Worm (Caenorhabditis elegans): ENCODE data around the gene folt-2.

folt-2 gene

DNA sequence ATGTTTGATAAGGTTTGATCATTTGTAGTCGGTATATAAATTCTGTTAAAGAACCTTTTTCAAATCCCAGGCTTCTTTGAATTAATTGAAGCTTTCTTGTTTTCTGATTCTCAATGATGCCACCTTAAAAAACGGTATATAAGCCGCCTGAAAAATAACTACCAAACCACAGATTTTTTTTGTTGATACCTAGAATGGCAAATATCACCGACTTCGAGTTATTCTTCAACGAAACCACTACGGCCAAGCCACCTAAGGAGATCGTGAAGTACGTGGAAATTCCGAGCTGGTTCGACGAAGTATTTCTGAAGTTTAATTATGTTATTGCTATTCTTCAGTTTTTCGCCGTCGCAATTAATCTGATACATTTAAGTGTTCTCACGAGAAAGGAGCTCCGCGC is 44.6 kb downstream of the folt-2 start, which contains the start of gene srw-2:
TSS of gene srw-2 (plus strand) at position 62 of the 400 bp plus-strand sequence.
- no peak for TF ChIP-seq pha-4 (tag; optimal IDR thresholded peaks at IDR 0.05)
- no peak for TF ChIP-seq lsy-2 (tag; optimal IDR thresholded peaks at IDR 0.05)
- no peak for TF ChIP-seq cnd-1 (tag; optimal IDR thresholded peaks at IDR 0.05)
- TF ChIP-seq ztf-11 (tag; optimal IDR thresholded peaks at IDR 0.05): no peak
- TF ChIP-seq mab-5 (tag; optimal IDR thresholded peaks at IDR 0.05): no peak
- no peak for TF ChIP-seq zip-8 (tag; optimal IDR thresholded peaks at IDR 0.05)
- TF ChIP-seq nhr-2 (tag; optimal IDR thresholded peaks at IDR 0.05): no peak
- TF ChIP-seq elt-1 (tag; optimal IDR thresholded peaks at IDR 0.05; ENCODE audit: borderline replicate concordance, insufficient read depth): no peak
- no peak for TF ChIP-seq lin-13 (tag; optimal IDR thresholded peaks at IDR 0.05)
- no peak for TF ChIP-seq snpc-4 (tag; optimal IDR thresholded peaks at IDR 0.05)
- no peak for TF ChIP-seq nhr-76 (tag; optimal IDR thresholded peaks at IDR 0.05)
- TF ChIP-seq ceh-83 (GFP tag; optimal IDR thresholded peaks at IDR 0.05): no peak
- TF ChIP-seq ces-1 (GFP tag; optimal IDR thresholded peaks at IDR 0.05): no peak
- no peak for TF ChIP-seq ham-2 (GFP tag; optimal IDR thresholded peaks at IDR 0.05)
- no peak for TF ChIP-seq unc-62 (GFP tag; optimal IDR thresholded peaks at IDR 0.05)
- no peak for TF ChIP-seq ceh-39 (tag; optimal IDR thresholded peaks at IDR 0.05)
- TF ChIP-seq nhr-28 (tag; optimal IDR thresholded peaks at IDR 0.05): no peak
- TF ChIP-seq bed-3 (GFP tag; optimal IDR thresholded peaks at IDR 0.05): no peak
- TF ChIP-seq ceh-43 (GFP tag; optimal IDR thresholded peaks at IDR 0.05): no peak

- TF ChIP-seq unc-62 (GFP tag; optimal IDR thresholded peaks at IDR 0.05) (no peak), sem-2 (GFP tag; optimal IDR thresholded peaks at IDR 0.05) (no peak), ces-1 (GFP tag; optimal IDR thresholded peaks at IDR 0.05) (peak; percentile 33)
These were observed 48.6 kb downstream of the folt-2 start, which contains the start of gene T03D3.5 for ce11 chrV:2826815-2827214. Gene T03D3.5 (minus strand): TSS chrV:2826835.

DNA sequence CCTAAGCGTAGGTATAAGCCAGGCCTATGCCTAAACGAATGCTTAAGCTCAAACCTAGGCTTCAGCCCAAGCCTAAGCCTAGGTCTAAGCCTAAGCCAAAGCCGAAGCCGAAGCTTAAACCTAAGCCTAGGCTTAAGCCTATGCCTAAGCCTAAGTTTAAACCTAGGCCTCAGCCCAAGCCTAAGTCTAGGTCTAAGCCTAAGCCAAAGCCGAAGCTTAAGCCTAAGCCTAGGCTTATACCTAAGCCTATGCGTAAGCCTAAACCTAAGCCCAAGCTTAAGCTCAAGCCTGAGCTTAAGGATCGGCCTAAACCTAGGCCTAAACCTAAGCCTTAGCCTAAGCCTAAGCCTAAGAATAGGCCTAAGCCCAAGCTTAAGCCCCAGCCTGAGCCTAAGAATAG is 49.4 kb downstream of the folt-2 start:
- TF ChIP-seq ham-2 (GFP tag; optimal IDR thresholded peaks at IDR 0.05) (peak; percentile 64), nhr-237 (tag; optimal IDR thresholded peaks at IDR 0.05) (no peak)

All from whole organism, mixed stage, embryonic.